Worm (Caenorhabditis elegans): Measurements from ENCODE around the gene R04B5.1.

The R04B5.1 gene

DNA sequence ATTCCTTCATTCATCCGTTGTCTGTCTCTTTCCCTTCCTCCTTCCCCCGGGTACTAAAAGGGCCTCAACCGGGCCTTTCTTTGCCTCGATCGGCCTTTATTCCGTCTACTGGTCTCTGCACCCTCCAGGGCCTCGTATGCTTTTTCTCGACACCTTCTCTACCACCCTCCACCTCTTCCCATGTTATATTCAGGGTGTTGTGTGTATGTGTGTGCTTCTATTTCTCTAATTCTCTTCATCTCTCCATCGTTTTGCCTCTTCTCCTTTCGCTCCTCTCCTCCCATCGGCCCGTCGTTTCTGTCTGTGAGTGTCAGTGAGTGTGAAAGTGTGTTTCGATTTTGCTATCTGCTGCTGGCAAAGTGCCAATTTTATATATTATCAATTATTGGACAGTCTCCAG, 38.3 kb downstream of the R04B5.1 start (continued):
- TF ChIP-seq nhr-43 (tag; optimal IDR thresholded peaks at IDR 0.05; ENCODE audit: poor library complexity, severe bottlenecking) (peak; percentile 32), unc-62 (GFP tag; optimal IDR thresholded peaks at IDR 0.05) (peak; percentile 23), nhr-23 (tag; optimal IDR thresholded peaks at IDR 0.05) (peak; percentile 67), nhr-76 (tag; optimal IDR thresholded peaks at IDR 0.05) (no peak), pqm-1 (tag; optimal IDR thresholded peaks at IDR 0.05) (peak; percentile 83), lsy-12 (tag; optimal IDR thresholded peaks at IDR 0.05) (peak; percentile 43)

DNA sequence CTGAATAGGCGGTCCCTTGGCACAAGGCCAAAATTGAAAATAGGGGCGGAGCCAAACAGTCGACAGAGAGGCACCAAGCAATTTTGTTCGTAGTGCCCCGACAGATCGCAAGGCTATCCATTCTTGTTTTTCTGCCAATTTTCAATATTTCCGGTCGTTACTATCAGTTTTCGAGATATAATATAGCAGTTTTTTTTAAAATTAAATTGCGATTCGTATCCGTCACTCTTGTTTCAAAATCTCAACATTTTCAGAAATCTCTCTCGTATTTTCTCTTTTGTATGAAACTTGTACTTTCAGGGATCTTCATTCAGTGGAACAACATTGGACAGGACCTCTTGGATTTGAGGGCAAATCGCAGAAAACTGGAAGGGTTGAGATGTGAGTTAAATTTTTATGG, 41.1 kb downstream of the R04B5.1 start, which contains the start of gene F57A8.1:
TSS of gene F57A8.1 (plus strand) at position 301 of the 400 bp plus-strand sequence.
- TF ChIP-seq ceh-9 (tag; optimal IDR thresholded peaks at IDR 0.05) (no peak), egl-27 (tag; optimal IDR thresholded peaks at IDR 0.05) (no peak), nhr-23 (tag; optimal IDR thresholded peaks at IDR 0.05) (no peak), nhr-12 (tag; optimal IDR thresholded peaks at IDR 0.05) (no peak), fos-1 (tag; optimal IDR thresholded peaks at IDR 0.05) (no peak)

DNA sequence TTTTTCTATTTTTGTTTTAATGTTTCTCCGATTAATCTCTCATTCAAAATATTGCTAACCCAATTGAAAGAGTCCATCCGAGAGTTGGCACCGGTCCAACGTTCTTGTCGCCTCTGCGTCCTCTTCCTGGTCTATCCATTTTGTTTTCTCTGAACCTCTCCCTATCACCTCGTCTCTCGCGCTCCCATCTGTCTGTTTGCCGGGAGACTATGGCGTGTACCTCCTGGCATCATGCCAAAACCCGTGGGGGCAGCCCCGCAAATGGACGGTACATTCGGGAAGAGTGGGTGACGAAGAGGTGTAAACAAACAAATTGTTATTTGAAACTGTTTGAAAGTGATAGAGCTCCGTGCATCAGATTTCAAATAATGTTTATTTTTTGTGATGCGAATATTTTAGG, 41.9 kb downstream of the R04B5.1 start, which contains the start of gene T06E8.2:
TSS of gene T06E8.2 (minus strand) at position 139 of the 400 bp plus-strand sequence.
- TF ChIP-seq ztf-11 (tag; optimal IDR thresholded peaks at IDR 0.05) (no peak), sea-2 (GFP tag; optimal IDR thresholded peaks at IDR 0.05) (no peak), snpc-4 (tag; optimal IDR thresholded peaks at IDR 0.05) (peak; percentile 56), aly-2 (tag; optimal IDR thresholded peaks at IDR 0.05) (no peak), mml-1 (tag; optimal IDR thresholded peaks at IDR 0.05) (no peak), ama-1 (optimal IDR thresholded peaks at IDR 0.05) (no peak), pha-4 (tag; optimal IDR thresholded peaks at IDR 0.05) (peak; percentile 91), nhr-67 (tag; optimal IDR thresholded peaks at IDR 0.05) (no peak), lin-15B (tag; optimal IDR thresholded peaks at IDR 0.05) (peak; percentile 6), unc-39 (tag; optimal IDR thresholded peaks at IDR 0.05) (no peak), nhr-43 (tag; optimal IDR thresholded peaks at IDR 0.05; ENCODE audit: poor library complexity, severe bottlenecking) (peak; percentile 27), nfya-1 (tag; optimal IDR thresholded peaks at IDR 0.05; ENCODE audit: insufficient read depth) (peak; percentile 27), elt-2 (tag; optimal IDR thresholded peaks at IDR 0.05) (no peak), pqm-1 (tag; optimal IDR thresholded peaks at IDR 0.05) (no peak), hmg-11 (tag; optimal IDR thresholded peaks at IDR 0.05) (peak; percentile 24), ceh-9 (tag; optimal IDR thresholded peaks at IDR 0.05) (no peak), elt-1 (tag; optimal IDR thresholded peaks at IDR 0.05) (no peak)

DNA sequence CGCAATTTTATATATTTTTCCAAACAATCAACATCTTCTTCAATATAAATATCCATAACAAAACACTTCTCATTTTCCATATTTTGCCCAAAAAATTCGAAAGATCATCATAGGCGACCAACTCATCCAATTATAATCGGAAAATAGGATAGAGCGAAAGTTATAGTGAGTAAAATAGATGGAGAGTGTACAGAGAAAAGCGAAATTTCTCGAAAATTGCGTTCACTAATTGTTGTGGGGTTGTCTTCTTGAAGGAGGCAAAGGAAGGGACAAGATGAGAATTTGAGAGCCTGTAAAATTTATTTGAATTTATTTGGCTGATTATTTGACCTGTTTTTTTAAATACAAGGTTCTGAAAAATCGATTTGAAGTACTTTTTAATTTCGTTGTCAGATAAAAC, 42.6 kb downstream of the R04B5.1 start:
- no peak for TF ChIP-seq nfya-1 (tag; optimal IDR thresholded peaks at IDR 0.05; ENCODE audit: insufficient read depth)
- peak; percentile 2 for TF ChIP-seq nhr-23 (tag; optimal IDR thresholded peaks at IDR 0.05)

DNA sequence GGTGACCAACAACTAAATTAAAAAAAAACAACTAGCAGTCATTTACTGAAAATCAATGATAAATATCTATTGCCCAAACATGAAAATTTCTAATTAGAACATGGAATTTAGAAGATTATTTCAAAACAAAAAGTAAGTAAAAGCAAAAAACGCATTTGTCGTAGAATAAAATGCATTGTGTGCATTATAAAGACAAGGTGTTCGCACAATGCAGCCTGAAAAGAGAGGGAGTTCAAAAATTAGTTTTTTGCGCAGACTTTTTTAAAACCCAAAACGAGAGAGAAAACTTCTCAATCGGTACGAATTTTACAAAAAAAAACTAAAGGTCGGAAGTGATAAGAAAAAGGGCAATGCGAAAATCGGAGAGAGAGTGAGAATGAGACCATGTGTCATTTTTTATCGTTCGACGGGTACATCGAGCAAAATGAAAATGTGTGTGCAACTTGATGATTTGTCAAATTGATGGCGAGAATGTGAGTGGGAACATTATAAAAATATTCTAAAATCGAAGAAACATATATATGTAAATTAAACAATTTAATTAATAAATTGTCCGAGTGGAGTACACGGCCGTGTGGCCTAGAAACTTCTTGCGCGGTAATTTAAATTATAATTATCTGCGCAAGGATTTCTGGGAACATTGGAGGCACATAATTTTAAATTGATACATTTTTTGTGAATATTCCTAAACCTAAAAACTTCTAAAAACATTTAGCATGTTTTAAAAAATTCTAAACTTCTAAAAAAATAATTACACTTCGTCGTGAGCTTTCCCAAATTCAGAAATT, 46.6 kb downstream of the R04B5.1 start:
- peak; percentile 19 for TF ChIP-seq nhr-23 (tag; optimal IDR thresholded peaks at IDR 0.05)
- peak in 1 of 3 experiments; percentile 31 for TF ChIP-seq elt-3 (tag; optimal IDR thresholded peaks at IDR 0.05)
- no peak for TF ChIP-seq aly-2 (tag; optimal IDR thresholded peaks at IDR 0.05)
- TF ChIP-seq R02D3.7 (tag; optimal IDR thresholded peaks at IDR 0.05): no peak
- TF ChIP-seq ceh-16 (tag; optimal IDR thresholded peaks at IDR 0.05): no peak
- TF ChIP-seq nfya-1 (tag; optimal IDR thresholded peaks at IDR 0.05; ENCODE audit: insufficient read depth): peak; percentile 47
- TF ChIP-seq skn-1 (tag; optimal IDR thresholded peaks at IDR 0.05): peak; percentile 23
- no peak for TF ChIP-seq nhr-43 (tag; optimal IDR thresholded peaks at IDR 0.05; ENCODE audit: poor library complexity, severe bottlenecking)
- TF ChIP-seq pha-4 (tag; optimal IDR thresholded peaks at IDR 0.05): peak; percentile 46
- TF ChIP-seq elt-2 (tag; optimal IDR thresholded peaks at IDR 0.05): peak; percentile 70
- peak; percentile 54 for TF ChIP-seq pqm-1 (tag; optimal IDR thresholded peaks at IDR 0.05)

DNA sequence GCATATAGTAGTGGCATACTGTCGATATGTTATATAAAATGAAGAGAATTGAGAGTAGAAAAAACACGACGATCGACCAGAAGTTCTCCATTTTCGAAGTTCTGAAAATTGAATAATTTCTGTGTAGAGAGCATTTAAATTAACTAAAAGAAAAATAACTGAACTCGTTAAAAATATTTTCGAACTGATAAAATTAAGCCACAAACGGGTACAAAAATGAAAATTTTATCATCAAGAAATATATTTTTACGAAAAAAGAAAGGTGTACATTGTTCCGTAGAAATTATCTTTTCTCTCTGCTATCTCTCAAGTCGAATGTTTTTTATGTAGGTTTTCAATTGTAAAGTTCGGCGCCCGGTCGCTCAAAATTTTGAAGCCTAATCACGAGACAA, 47.2 kb downstream of the R04B5.1 start, which contains the start of gene acl-2:
TSS of gene acl-2 (minus strand) at position 101 of the 392 bp plus-strand sequence.
- TF ChIP-seq R02D3.7 (tag; optimal IDR thresholded peaks at IDR 0.05) (no peak), nhr-23 (tag; optimal IDR thresholded peaks at IDR 0.05) (no peak), lin-39 (tag; optimal IDR thresholded peaks at IDR 0.05) (no peak), nhr-43 (tag; optimal IDR thresholded peaks at IDR 0.05; ENCODE audit: poor library complexity, severe bottlenecking) (no peak), nhr-28 (tag; optimal IDR thresholded peaks at IDR 0.05) (no peak), nhr-76 (tag; optimal IDR thresholded peaks at IDR 0.05) (no peak), fkh-2 (tag; optimal IDR thresholded peaks at IDR 0.05) (no peak)
